Fruit fly (Drosophila melanogaster) Kc167 (cell line): ENCODE results near the gene CG33116.

Experiments used
- Myc ChIP-seq: fragments of >200 bp; optimal IDR thresholded peaks from 2 replicates; lab custom pipeline; 2017; ENCODE audit warnings: missing external identifiers
- Sin3A ChIP-seq: fragments of >200 bp; optimal IDR thresholded peaks from 2 replicates; lab custom pipeline; 2018; ENCODE audit warnings: missing external identifiers
- h ChIP-seq: fragments of >200 bp; optimal IDR thresholded peaks from 3 replicates; lab custom pipeline; 2018; ENCODE audit warnings: missing external identifiers
- insv ChIP-seq: fragments of >200 bp; optimal IDR thresholded peaks from 3 replicates; lab custom pipeline; 2018; ENCODE audit warnings: missing external identifiers
- psq ChIP-seq: fragments of >200 bp; optimal IDR thresholded peaks from 2 replicates; lab custom pipeline; 2017; ENCODE audit warnings: missing external identifiers

- TF ChIP-seq Sin3A (lab: Kevin White, UChicago) (no peak), psq (lab: Kevin White, UChicago) (no peak), insv (lab: Kevin White, UChicago) (no peak), h (no peak), Myc (lab: Kevin White, UChicago) (no peak)
These were observed 50.7 kb downstream of the CG33116 start, which contains the start of the genes PCNA2 and CG10366 for dm6 chr2L:19583926-19584392.
